Worm (Caenorhabditis elegans) whole organism, mixed stage, embryonic: Measurements from ENCODE around the gene sld-5.

Experiments used
- ceh-39 ChIP-seq: fragments of 150-350 bp; optimal IDR thresholded peaks from 2 replicates; lab custom pipeline; 2014; ENCODE audit warnings: missing biosample characterization, missing genetic modification characterization
- ces-1 ChIP-seq: fragments of 150-350 bp; optimal IDR thresholded peaks from 2 replicates; lab custom pipeline; 2014; ENCODE audit warnings: missing biosample characterization, missing genetic modification reagents, missing genetic modification characterization
- nhr-237 ChIP-seq: fragments of 150-350 bp; optimal IDR thresholded peaks from 2 replicates; lab custom pipeline; 2014; ENCODE audit warnings: missing biosample characterization, missing genetic modification characterization
- nhr-28 ChIP-seq: fragments of 150-350 bp; optimal IDR thresholded peaks from 2 replicates; lab custom pipeline; 2014; ENCODE audit warnings: missing biosample characterization, missing genetic modification characterization
- snpc-4 ChIP-seq: fragments of 150-350 bp; optimal IDR thresholded peaks from 2 replicates; lab custom pipeline; 2014; ENCODE audit warnings: missing biosample characterization, missing genetic modification characterization
- unc-120 ChIP-seq: sonication (generic microtip); optimal IDR thresholded peaks from 2 replicates; lab custom pipeline; 2017; ENCODE audit warnings: missing genetic modification characterization, missing compliant biosample characterization; ENCODE audit not compliant: poor library complexity, severe bottlenecking
- unc-62 ChIP-seq: fragments of 150-350 bp; optimal IDR thresholded peaks from 2 replicates; lab custom pipeline; 2014; ENCODE audit warnings: missing biosample characterization, missing genetic modification reagents, missing genetic modification characterization

DNA sequence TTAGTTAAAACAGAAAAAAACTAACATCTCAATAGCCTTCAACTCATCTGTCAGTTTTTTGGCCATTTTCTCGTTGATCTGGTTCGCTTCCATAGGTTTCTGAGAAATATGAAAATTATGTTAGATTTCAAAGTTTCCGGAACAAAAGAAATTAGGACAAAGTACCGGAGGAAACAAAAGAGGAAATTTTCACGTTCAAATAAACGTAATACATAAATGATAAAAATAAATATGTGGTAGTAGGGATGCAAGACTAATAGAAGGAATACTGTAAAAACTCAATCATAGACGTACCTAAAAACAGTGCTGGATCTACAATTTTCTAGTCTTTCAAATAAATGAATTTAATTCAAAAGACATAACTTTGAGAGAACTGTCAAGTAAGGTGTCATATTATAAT lies 48.8 kb downstream of the sld-5 start, which contains the start of gene fbxa-116:
- TF ChIP-seq ceh-39 (tag; lab: Kevin White, UChicago) (no peak), ces-1 (no peak), snpc-4 (no peak), nhr-237 (tag; lab: Kevin White, UChicago) (no peak), unc-62 (GFP tag; lab: Kevin White, UChicago) (no peak), nhr-28 (tag; lab: Kevin White, UChicago) (no peak), unc-120 (tag; lab: Kevin White, UChicago) (no peak)
